Fruit fly (Drosophila melanogaster) whole organism, prepupa: Measurements from ENCODE around the gene Awh.

Source experiments
- Blimp-1 ChIP-seq: fragments of 200-800 bp; sonication (Bioruptor generic); optimal IDR thresholded peaks from 3 replicates; lab custom pipeline; 2017; ENCODE audit warnings: missing biosample characterization, missing genetic modification characterization, mild to moderate bottlenecking, moderate library complexity, missing genetic modification reagents
- CG10631 ChIP-seq: fragments of 200-800 bp; sonication (Bioruptor generic); optimal IDR thresholded peaks from 2 replicates; lab custom pipeline; 2016; ENCODE audit warnings: missing biosample characterization, missing genetic modification characterization
- CG11294 ChIP-seq: fragments of 200-800 bp; sonication (Bioruptor generic); IDR thresholded peaks from 2 replicates; pipeline ENCODE4 v1.3.6; 2022; ENCODE audit warnings: missing biosample characterization, missing genetic modification characterization
- CG15336 ChIP-seq: fragments of 200-800 bp; sonication (Bioruptor generic); IDR thresholded peaks from 2 replicates; pipeline ENCODE4 v1.3.6; 2022; ENCODE audit warnings: missing biosample characterization, missing genetic modification characterization
- CG16779 ChIP-seq: fragments of 200-800 bp; sonication (Bioruptor generic); optimal IDR thresholded peaks from 3 replicates; lab custom pipeline; 2017; ENCODE audit warnings: missing biosample characterization, mild to moderate bottlenecking, missing genetic modification characterization
- CG31627 ChIP-seq: fragments of 200-800 bp; sonication (Bioruptor generic); optimal IDR thresholded peaks from 3 replicates; lab custom pipeline; 2016; ENCODE audit warnings: missing biosample characterization, missing genetic modification characterization
- CG32006 ChIP-seq: fragments of 200-800 bp; sonication (Bioruptor generic); optimal IDR thresholded peaks from 3 replicates; lab custom pipeline; 2017; ENCODE audit warnings: missing biosample characterization, mild to moderate bottlenecking, missing genetic modification characterization
- CG34406 ChIP-seq: fragments of 200-800 bp; sonication (Bioruptor generic); optimal IDR thresholded peaks from 3 replicates; lab custom pipeline; 2016; ENCODE audit warnings: missing biosample characterization, missing genetic modification characterization
- CG4318 ChIP-seq: fragments of 200-800 bp; sonication (Bioruptor generic); optimal IDR thresholded peaks from 3 replicates; lab custom pipeline; 2017; ENCODE audit warnings: missing biosample characterization, mild to moderate bottlenecking, missing genetic modification characterization
- CG6792 ChIP-seq: fragments of 200-800 bp; sonication (Bioruptor generic); optimal IDR thresholded peaks from 3 replicates; lab custom pipeline; 2016; ENCODE audit warnings: missing biosample characterization, missing genetic modification characterization
- CG6808 ChIP-seq: fragments of 200-800 bp; sonication (Bioruptor generic); optimal IDR thresholded peaks from 3 replicates; lab custom pipeline; 2017; ENCODE audit warnings: missing biosample characterization, missing genetic modification characterization, mild to moderate bottlenecking, moderate library complexity, missing genetic modification reagents
- CG8119 ChIP-seq: fragments of 200-800 bp; sonication (Bioruptor generic); IDR thresholded peaks from 3 replicates; pipeline ENCODE4 v1.3.6; 2022; ENCODE audit warnings: missing biosample characterization, missing genetic modification characterization
- CG8319 ChIP-seq: fragments of 200-800 bp; sonication (Bioruptor generic); optimal IDR thresholded peaks from 3 replicates; lab custom pipeline; 2016; ENCODE audit warnings: missing biosample characterization, missing genetic modification characterization
- CG8632 ChIP-seq: fragments of 200-800 bp; sonication (Bioruptor generic); optimal IDR thresholded peaks from 3 replicates; lab custom pipeline; 2016; ENCODE audit warnings: missing biosample characterization, missing genetic modification characterization
- Eip78C ChIP-seq: fragments of 200-800 bp; sonication (Bioruptor generic); peaks from one replicate; lab custom pipeline; 2016; ENCODE audit warnings: missing biosample characterization, missing genetic modification characterization
- Ets21C ChIP-seq: fragments of 200-800 bp; sonication (Bioruptor generic); optimal IDR thresholded peaks from 3 replicates; lab custom pipeline; 2016; ENCODE audit warnings: missing biosample characterization, missing genetic modification characterization
- Ets96B ChIP-seq: fragments of 200-800 bp; optimal IDR thresholded peaks from 2 replicates; lab custom pipeline; 2019; ENCODE audit warnings: missing biosample characterization, mild to moderate bottlenecking, missing genetic modification characterization, moderate library complexity
- Gug ChIP-seq: fragments of 200-800 bp; sonication (Bioruptor generic); IDR thresholded peaks from 2 replicates; pipeline ENCODE4 v1.3.6; 2022; ENCODE audit warnings: missing biosample characterization, missing genetic modification characterization
- Hr39 ChIP-seq: fragments of 200-800 bp; sonication (Bioruptor generic); optimal IDR thresholded peaks from 2 replicates; lab custom pipeline; 2016; ENCODE audit warnings: missing biosample characterization, missing genetic modification characterization
- Hr4 ChIP-seq: fragments of 200-800 bp; sonication (Bioruptor generic); optimal IDR thresholded peaks from 3 replicates; lab custom pipeline; 2016; ENCODE audit warnings: missing biosample characterization, missing genetic modification characterization
- Lpt ChIP-seq: fragments of 200-800 bp; sonication (Bioruptor generic); optimal IDR thresholded peaks from 3 replicates; lab custom pipeline; 2016; ENCODE audit warnings: missing biosample characterization, missing genetic modification characterization
- Met ChIP-seq: fragments of 200-800 bp; sonication (Bioruptor generic); optimal IDR thresholded peaks from 3 replicates; lab custom pipeline; 2016; ENCODE audit warnings: missing biosample characterization, missing genetic modification characterization
- OdsH ChIP-seq: fragments of 200-800 bp; sonication (Bioruptor generic); optimal IDR thresholded peaks from 3 replicates; lab custom pipeline; 2016; ENCODE audit warnings: missing biosample characterization, missing genetic modification characterization
- Sox102F ChIP-seq: fragments of 200-800 bp; sonication (Bioruptor generic); optimal IDR thresholded peaks from 2 replicates; lab custom pipeline; 2016; ENCODE audit warnings: missing biosample characterization, mild to moderate bottlenecking, missing genetic modification characterization
- Sox15 ChIP-seq: fragments of 200-800 bp; sonication (Bioruptor generic); optimal IDR thresholded peaks from 3 replicates; lab custom pipeline; 2016; ENCODE audit warnings: missing biosample characterization, missing genetic modification characterization
- achi ChIP-seq: fragments of 200-800 bp; sonication (Bioruptor generic); optimal IDR thresholded peaks from 3 replicates; lab custom pipeline; 2016; ENCODE audit warnings: missing biosample characterization, missing genetic modification characterization
- acj6 ChIP-seq: fragments of 200-800 bp; sonication (Bioruptor generic); optimal IDR thresholded peaks from 3 replicates; lab custom pipeline; 2016; ENCODE audit warnings: missing biosample characterization, missing genetic modification characterization
- cyc ChIP-seq: fragments of 200-800 bp; sonication (Bioruptor generic); optimal IDR thresholded peaks from 3 replicates; lab custom pipeline; 2016; ENCODE audit warnings: missing biosample characterization, missing genetic modification characterization
- dac ChIP-seq: fragments of 200-800 bp; sonication (Bioruptor generic); optimal IDR thresholded peaks from 2 replicates; lab custom pipeline; 2017; ENCODE audit warnings: missing biosample characterization, mild to moderate bottlenecking, missing genetic modification characterization
- dsx ChIP-seq: fragments of 200-800 bp; optimal IDR thresholded peaks from 3 replicates; lab custom pipeline; 2019; ENCODE audit warnings: missing biosample characterization, mild to moderate bottlenecking, missing genetic modification characterization, moderate library complexity; ENCODE audit not compliant: poor library complexity, severe bottlenecking
- eg ChIP-seq: fragments of 200-800 bp; sonication (Bioruptor generic); IDR thresholded peaks from 3 replicates; pipeline ENCODE4 v1.3.6; 2022; ENCODE audit warnings: missing biosample characterization, missing genetic modification characterization
- esn ChIP-seq: fragments of 200-800 bp; sonication (Bioruptor generic); optimal IDR thresholded peaks from 2 replicates; lab custom pipeline; 2016; ENCODE audit warnings: missing biosample characterization, mild to moderate bottlenecking, missing genetic modification characterization, moderate library complexity
- fd85E ChIP-seq: fragments of 200-800 bp; sonication (Bioruptor generic); optimal IDR thresholded peaks from 3 replicates; lab custom pipeline; 2016; ENCODE audit warnings: missing biosample characterization, missing genetic modification characterization
- fkh ChIP-seq: fragments of 200-800 bp; sonication (Bioruptor generic); optimal IDR thresholded peaks from 3 replicates; lab custom pipeline; 2017; ENCODE audit warnings: missing biosample characterization, mild to moderate bottlenecking, missing genetic modification characterization, moderate library complexity
- net ChIP-seq: fragments of 200-800 bp; sonication (Bioruptor generic); optimal IDR thresholded peaks from 3 replicates; lab custom pipeline; 2016; ENCODE audit warnings: missing biosample characterization, missing genetic modification characterization
- pdm3 ChIP-seq: fragments of 200-800 bp; sonication (Bioruptor generic); optimal IDR thresholded peaks from 3 replicates; lab custom pipeline; 2016; ENCODE audit warnings: missing biosample characterization, missing genetic modification characterization
- salr ChIP-seq, 2 experiments: fragments of 200-800 bp; sonication (Bioruptor generic); optimal IDR thresholded peaks; 3 replicates each; lab custom pipeline; 2016 to 2018; ENCODE audit warnings: missing biosample characterization in 2 of 2, missing genetic modification characterization in 2 of 2, mild to moderate bottlenecking in 1 of 2
- spab ChIP-seq: fragments of 200-800 bp; sonication (Bioruptor generic); optimal IDR thresholded peaks from 2 replicates; lab custom pipeline; 2017; ENCODE audit warnings: missing biosample characterization, mild to moderate bottlenecking, missing genetic modification characterization, missing genetic modification reagents
- svp ChIP-seq: fragments of 200-800 bp; sonication (Bioruptor generic); peaks from one replicate; lab custom pipeline; 2016; ENCODE audit warnings: missing biosample characterization, missing genetic modification characterization
- topi ChIP-seq: fragments of 200-800 bp; sonication (Bioruptor generic); optimal IDR thresholded peaks from 3 replicates; lab custom pipeline; 2016; ENCODE audit warnings: missing biosample characterization, missing genetic modification characterization
- vri ChIP-seq: fragments of 200-800 bp; sonication (Bioruptor generic); optimal IDR thresholded peaks from 3 replicates; lab custom pipeline; 2016; ENCODE audit warnings: missing biosample characterization, mild to moderate bottlenecking, missing genetic modification characterization

Gene Awh

dm6 chr3L:3852842-3853241 lies 6.8 kb downstream of the Awh start (continued):
- TF ChIP-seq Blimp-1 (no peak), net (peak; percentile 69), Lpt (peak; percentile 27), dac (GFP tag; lab: Kevin White, UChicago) (no peak), CG8319 (GFP tag; lab: Kevin White, UChicago) (peak; percentile 23), topi (GFP tag; lab: Kevin White, UChicago) (peak; percentile 13), CG16779 (tag; lab: Kevin White, UChicago) (no peak), Sox15 (GFP tag; lab: Kevin White, UChicago) (peak; percentile 73), CG8632 (peak; percentile 67), Ets21C (peak; percentile 15), eg (GFP tag; lab: Robert Waterston, UW) (peak; percentile 61), CG32006 (GFP tag; lab: Kevin White, UChicago) (peak; percentile 59), vri (GFP tag; lab: Kevin White, UChicago) (no peak)

- TF ChIP-seq Eip78C (GFP tag; lab: Kevin White, UChicago) (peak; percentile 69), CG32006 (GFP tag; lab: Kevin White, UChicago) (peak; percentile 33), CG31627 (GFP tag; lab: Kevin White, UChicago) (peak; percentile 2), CG15336 (peak; percentile 62), esn (GFP tag; lab: Kevin White, UChicago) (peak; percentile 12), CG11294 (GFP tag; lab: Robert Waterston, UW) (no peak), CG6808 (GFP tag; lab: Kevin White, UChicago) (no peak), CG34406 (GFP tag; lab: Kevin White, UChicago) (peak; percentile 6), svp (peak; percentile 57), eg (GFP tag; lab: Robert Waterston, UW) (peak; percentile 49; the same call in 1 of the 3 replicates), OdsH (GFP tag; lab: Kevin White, UChicago) (peak; percentile 17), CG10631 (GFP tag; lab: Kevin White, UChicago) (peak; percentile 17), Hr4 (GFP tag; lab: Kevin White, UChicago) (peak; percentile 22), achi (GFP tag; lab: Kevin White, UChicago) (peak; percentile 26), CG8119 (GFP tag; lab: Robert Waterston, UW) (peak; percentile 37; the same call in 1 of the 3 replicates), Sox102F (no peak)
These were observed 9.4 kb downstream of the Awh start for dm6 chr3L:3855194-3855980.

- peak; percentile 28 for TF ChIP-seq fkh (GFP tag; lab: Kevin White, UChicago)
- TF ChIP-seq spab (GFP tag; lab: Kevin White, UChicago) = no peak
These were observed 10.0 kb downstream of the Awh start for dm6 chr3L:3856004-3856403.

- peak; percentile 12 for TF ChIP-seq Ets96B (tag; lab: Kevin White, UChicago)
- TF ChIP-seq CG34406 (GFP tag; lab: Kevin White, UChicago) = peak; percentile 16
- TF ChIP-seq spab (GFP tag; lab: Kevin White, UChicago) = no peak
- TF ChIP-seq CG31627 (GFP tag; lab: Kevin White, UChicago) = peak; percentile 24
- no peak for TF ChIP-seq net
- TF ChIP-seq esn (GFP tag; lab: Kevin White, UChicago) = no peak
- TF ChIP-seq acj6 (GFP tag; lab: Kevin White, UChicago) = peak; percentile 38
- TF ChIP-seq dsx (GFP tag; lab: Kevin White, UChicago) = no peak
- no peak for TF ChIP-seq eg (GFP tag; lab: Robert Waterston, UW)
- TF ChIP-seq cyc (GFP tag; lab: Kevin White, UChicago) = peak; percentile 11
- TF ChIP-seq CG6792 (GFP tag; lab: Kevin White, UChicago) = no peak
- peak; percentile 37 for TF ChIP-seq achi (GFP tag; lab: Kevin White, UChicago)
- TF ChIP-seq pdm3 (GFP tag; lab: Kevin White, UChicago) = peak; percentile 29
- TF ChIP-seq Gug = no peak
- peak; percentile 63 for TF ChIP-seq svp
- no peak for TF ChIP-seq fd85E (GFP tag; lab: Kevin White, UChicago)
- TF ChIP-seq OdsH (GFP tag; lab: Kevin White, UChicago) = peak; percentile 40
- peak; percentile 41 for TF ChIP-seq Met (GFP tag; lab: Kevin White, UChicago)
- peak in 1 of 2 experiments; percentile 5 for TF ChIP-seq salr (GFP tag; optimal IDR thresholded peaks at IDR 0.05; lab: Kevin White, UChicago)
- peak; percentile 31 for TF ChIP-seq topi (GFP tag; lab: Kevin White, UChicago)
- no peak for TF ChIP-seq CG4318 (GFP tag; lab: Kevin White, UChicago)
- TF ChIP-seq Hr39 = peak; percentile 14
- TF ChIP-seq vri (GFP tag; lab: Kevin White, UChicago) = no peak
- peak; percentile 63 for TF ChIP-seq fkh (GFP tag; lab: Kevin White, UChicago)
- no peak for TF ChIP-seq dac (GFP tag; lab: Kevin White, UChicago)
- peak; percentile 13 for TF ChIP-seq Lpt
These were observed 16.7 kb downstream of the Awh start for dm6 chr3L:3862504-3863380.
